Fruit fly (Drosophila melanogaster) whole organism, embryonic: ENCODE measurements around the gene scpr-C.

Source experiments
- Atf-2 ChIP-seq: fragments of 200-800 bp; sonication (Bioruptor generic); optimal IDR thresholded peaks from 2 replicates; lab custom pipeline; 2016; ENCODE audit warnings: missing biosample characterization, missing genetic modification characterization
- BEAF-32 ChIP-seq: fragments of 200-800 bp; sonication (Bioruptor generic); optimal IDR thresholded peaks from 3 replicates; lab custom pipeline; 2017; ENCODE audit warnings: missing biosample characterization, missing genetic modification characterization, mild to moderate bottlenecking, moderate library complexity, missing genetic modification reagents
- Blimp-1 ChIP-seq: fragments of 200-800 bp; sonication (Bioruptor generic); optimal IDR thresholded peaks from 3 replicates; lab custom pipeline; 2018; ENCODE audit warnings: missing biosample characterization, missing genetic modification characterization, mild to moderate bottlenecking, moderate library complexity, missing genetic modification reagents
- CG10147 ChIP-seq: fragments of 200-800 bp; sonication (Bioruptor generic); optimal IDR thresholded peaks from 2 replicates; lab custom pipeline; 2019; ENCODE audit warnings: missing biosample characterization, mild to moderate bottlenecking, missing genetic modification characterization, moderate library complexity
- CG10543 ChIP-seq: fragments of 200-800 bp; sonication (Bioruptor generic); optimal IDR thresholded peaks from 3 replicates; lab custom pipeline; 2017; ENCODE audit warnings: missing biosample characterization, mild to moderate bottlenecking, missing genetic modification characterization, moderate library complexity
- CG10959 ChIP-seq: fragments of 200-800 bp; sonication (Bioruptor generic); IDR thresholded peaks from 2 replicates; pipeline ENCODE4 v1.3.6; 2022; ENCODE audit warnings: missing biosample characterization, missing genetic modification characterization
- CG11085 ChIP-seq: fragments of 200-800 bp; sonication (Bioruptor generic); IDR thresholded peaks from 2 replicates; pipeline ENCODE4 v1.3.6; 2022; ENCODE audit warnings: missing biosample characterization, missing genetic modification characterization
- CG11696 ChIP-seq: fragments of 200-800 bp; sonication (Bioruptor generic); IDR thresholded peaks from 2 replicates; pipeline ENCODE4 v1.3.6; 2022; ENCODE audit warnings: missing biosample characterization, missing genetic modification characterization
- CG1233 ChIP-seq: fragments of 200-800 bp; sonication (Bioruptor generic); optimal IDR thresholded peaks from 4 replicates; lab custom pipeline; 2018; ENCODE audit warnings: missing biosample characterization, mild to moderate bottlenecking, missing genetic modification characterization
- CG12391 ChIP-seq: fragments of 200-800 bp; sonication (Bioruptor generic); optimal IDR thresholded peaks from 3 replicates; lab custom pipeline; 2018; ENCODE audit warnings: missing biosample characterization, mild to moderate bottlenecking, missing genetic modification characterization, moderate library complexity
- CG13894 ChIP-seq: fragments of 200-800 bp; sonication (Bioruptor generic); optimal IDR thresholded peaks from 3 replicates; lab custom pipeline; 2018; ENCODE audit warnings: missing biosample characterization, mild to moderate bottlenecking, missing genetic modification characterization, moderate library complexity
- CG15073 ChIP-seq: fragments of 200-800 bp; sonication (Bioruptor generic); optimal IDR thresholded peaks from 2 replicates; lab custom pipeline; 2016; ENCODE audit warnings: missing biosample characterization, missing genetic modification characterization
- CG18764 ChIP-seq: fragments of 200-800 bp; sonication (Bioruptor generic); optimal IDR thresholded peaks from 3 replicates; lab custom pipeline; 2016; ENCODE audit warnings: missing biosample characterization, missing genetic modification characterization
- CG32532 ChIP-seq: fragments of 200-800 bp; sonication (Bioruptor generic); IDR thresholded peaks from 2 replicates; pipeline ENCODE4 v1.3.6; 2022; ENCODE audit warnings: missing biosample characterization, missing genetic modification characterization
- CG34376 ChIP-seq: fragments of 200-800 bp; sonication (Bioruptor generic); optimal IDR thresholded peaks from 2 replicates; lab custom pipeline; 2018; ENCODE audit warnings: missing biosample characterization, mild to moderate bottlenecking, missing genetic modification characterization
- CG5180 ChIP-seq: fragments of 200-800 bp; sonication (Bioruptor generic); optimal IDR thresholded peaks from 3 replicates; lab custom pipeline; 2017; ENCODE audit warnings: missing biosample characterization, missing genetic modification characterization, mild to moderate bottlenecking, moderate library complexity, missing genetic modification reagents
- CG7839 ChIP-seq: fragments of 200-800 bp; sonication (Bioruptor generic); optimal IDR thresholded peaks from 3 replicates; lab custom pipeline; 2018; ENCODE audit warnings: missing biosample characterization, mild to moderate bottlenecking, missing genetic modification characterization, moderate library complexity
- CG8388 ChIP-seq: fragments of 200-800 bp; sonication (Bioruptor generic); optimal IDR thresholded peaks from 2 replicates; lab custom pipeline; 2019; ENCODE audit warnings: missing biosample characterization, mild to moderate bottlenecking, missing genetic modification characterization, moderate library complexity
- CG8478 ChIP-seq: fragments of >200 bp; optimal IDR thresholded peaks from 2 replicates; lab custom pipeline; 2018
- CG9437 ChIP-seq: fragments of 200-800 bp; sonication (Bioruptor generic); optimal IDR thresholded peaks from 2 replicates; lab custom pipeline; 2018; ENCODE audit warnings: missing biosample characterization, mild to moderate bottlenecking, missing genetic modification characterization
- CG9727 ChIP-seq: fragments of 200-800 bp; sonication (Bioruptor generic); optimal IDR thresholded peaks from 3 replicates; lab custom pipeline; 2017; ENCODE audit warnings: missing biosample characterization, mild to moderate bottlenecking, missing genetic modification characterization
- Dll ChIP-seq: fragments of 200-800 bp; sonication (Bioruptor generic); IDR thresholded peaks from 4 replicates; pipeline ENCODE4 v1.3.6; 2022; ENCODE audit warnings: missing biosample characterization, missing genetic modification characterization; ENCODE audit not compliant: partially characterized antibody
- Ets97D ChIP-seq: fragments of 200-800 bp; sonication (Bioruptor generic); optimal IDR thresholded peaks from 3 replicates; lab custom pipeline; 2016; ENCODE audit warnings: missing biosample characterization, missing genetic modification characterization
- Fer3 ChIP-seq: fragments of 200-800 bp; sonication (Bioruptor generic); optimal IDR thresholded peaks from 2 replicates; lab custom pipeline; 2018; ENCODE audit warnings: missing biosample characterization, mild to moderate bottlenecking, missing genetic modification characterization, moderate library complexity
- Med ChIP-seq: fragments of 200-800 bp; sonication (Bioruptor generic); peaks from one replicate; lab custom pipeline; 2016; ENCODE audit warnings: missing biosample characterization, missing genetic modification characterization, mild to moderate bottlenecking, inconsistent platforms, moderate library complexity
- NC2α ChIP-seq: fragments of 200-800 bp; sonication (Bioruptor generic); optimal IDR thresholded peaks from 2 replicates; lab custom pipeline; 2016; ENCODE audit warnings: missing biosample characterization, missing genetic modification characterization
- Neu2 ChIP-seq: fragments of 200-800 bp; sonication (Bioruptor generic); optimal IDR thresholded peaks from 3 replicates; lab custom pipeline; 2016; ENCODE audit warnings: missing biosample characterization, missing genetic modification characterization, borderline replicate concordance
- YL-1 ChIP-seq: fragments of 200-800 bp; sonication (Bioruptor generic); optimal IDR thresholded peaks from 3 replicates; lab custom pipeline; 2017; ENCODE audit warnings: missing biosample characterization, mild to moderate bottlenecking, missing genetic modification characterization
- bbx ChIP-seq: fragments of 200-800 bp; sonication (Bioruptor generic); IDR thresholded peaks from 2 replicates; pipeline ENCODE4 v1.3.6; 2022; ENCODE audit warnings: missing biosample characterization, missing genetic modification characterization; ENCODE audit not compliant: partially characterized antibody
- bigmax ChIP-seq: fragments of 200-800 bp; sonication (Bioruptor generic); optimal IDR thresholded peaks from 2 replicates; lab custom pipeline; 2018; ENCODE audit warnings: missing biosample characterization, mild to moderate bottlenecking, missing genetic modification characterization
- cwo ChIP-seq: fragments of 200-800 bp; sonication (Bioruptor generic); optimal IDR thresholded peaks from 3 replicates; lab custom pipeline; 2017; ENCODE audit warnings: missing biosample characterization, missing genetic modification characterization, mild to moderate bottlenecking, moderate library complexity, missing genetic modification reagents
- ewg ChIP-seq: fragments of 200-800 bp; sonication (Bioruptor generic); optimal IDR thresholded peaks from 3 replicates; lab custom pipeline; 2017; ENCODE audit warnings: mild to moderate bottlenecking, missing biosample characterization, missing genetic modification reagents, missing genetic modification characterization
- fd96Cb ChIP-seq: fragments of 200-800 bp; sonication (Bioruptor generic); optimal IDR thresholded peaks from 2 replicates; lab custom pipeline; 2018; ENCODE audit warnings: missing biosample characterization, mild to moderate bottlenecking, missing genetic modification characterization, moderate library complexity
- gcm ChIP-seq: fragments of 200-800 bp; sonication (Bioruptor generic); optimal IDR thresholded peaks from 2 replicates; lab custom pipeline; 2019; ENCODE audit warnings: missing biosample characterization, mild to moderate bottlenecking, missing genetic modification characterization, moderate library complexity
- gem ChIP-seq: fragments of 200-800 bp; sonication (Bioruptor generic); optimal IDR thresholded peaks from 2 replicates; lab custom pipeline; 2019; ENCODE audit warnings: missing biosample characterization, mild to moderate bottlenecking, missing genetic modification characterization, moderate library complexity
- lilli ChIP-seq: fragments of 200-800 bp; sonication (Bioruptor generic); optimal IDR thresholded peaks from 3 replicates; lab custom pipeline; 2016; ENCODE audit warnings: missing biosample characterization, missing genetic modification characterization
- otp ChIP-seq: fragments of 200-800 bp; sonication (Bioruptor generic); IDR thresholded peaks from 3 replicates; pipeline ENCODE4, ENCODE4 v1.3.6; 2022; ENCODE audit warnings: missing biosample characterization, missing genetic modification characterization
- pan ChIP-seq, 4 experiments: fragments of >200 bp in 3 of 4; fragments of 200-800 bp in 1 of 4; sonication (Bioruptor generic) in 1 of 4; optimal IDR thresholded peaks in 3 of 4; IDR thresholded peaks in 1 of 4; 2 replicates each; pipeline versions ENCODE4 v1.3.6 to Lab custom; 2017 to 2022; ENCODE audit warnings: missing biosample characterization in 2 of 4, missing genetic modification characterization in 2 of 4, mixed read lengths in 1 of 4
- peb ChIP-seq: fragments of 200-800 bp; sonication (Bioruptor generic); IDR thresholded peaks from 2 replicates; pipeline ENCODE4 v1.3.6; 2022; ENCODE audit warnings: missing biosample characterization, missing genetic modification characterization
- prd ChIP-seq, 3 experiments: fragments of >200 bp in 2 of 3; fragments of 200-800 bp in 1 of 3; sonication (Bioruptor generic) in 1 of 3; optimal IDR thresholded peaks in 2 of 3; IDR thresholded peaks in 1 of 3; 2 replicates in 2 of 3; 3 replicates in 1 of 3; pipeline versions ENCODE4 v1.3.6 to Lab custom; 2017 to 2022; ENCODE audit warnings: missing biosample characterization in 1 of 3, missing genetic modification characterization in 1 of 3
- pum ChIP-seq: fragments of 200-800 bp; sonication (Bioruptor generic); optimal IDR thresholded peaks from 2 replicates; lab custom pipeline; 2016; ENCODE audit warnings: missing biosample characterization, missing genetic modification characterization
- slbo ChIP-seq: fragments of 200-800 bp; sonication (Bioruptor generic); IDR thresholded peaks from 2 replicates; pipeline ENCODE4 v1.3.6; 2022; ENCODE audit warnings: missing biosample characterization, missing genetic modification characterization
- sob ChIP-seq: fragments of 200-800 bp; sonication (Bioruptor generic); IDR thresholded peaks from 2 replicates; pipeline ENCODE4 v1.3.6; 2022; ENCODE audit warnings: missing biosample characterization, missing genetic modification characterization
- stwl ChIP-seq: fragments of 200-800 bp; sonication (Bioruptor generic); optimal IDR thresholded peaks from 3 replicates; lab custom pipeline; 2018; ENCODE audit warnings: missing biosample characterization, mild to moderate bottlenecking, missing genetic modification characterization, moderate library complexity
- unpg ChIP-seq: fragments of 200-800 bp; sonication (Bioruptor generic); optimal IDR thresholded peaks from 3 replicates; lab custom pipeline; 2018; ENCODE audit warnings: missing biosample characterization, mild to moderate bottlenecking, missing genetic modification characterization, moderate library complexity
- wdn ChIP-seq: fragments of 200-800 bp; sonication (Bioruptor generic); IDR thresholded peaks from 2 replicates; pipeline ENCODE4 v1.3.6; 2022; ENCODE audit warnings: missing biosample characterization, missing genetic modification characterization
- z ChIP-seq: fragments of 200-800 bp; sonication (Bioruptor generic); IDR thresholded peaks from 3 replicates; pipeline ENCODE4 v1.3.6; 2022; ENCODE audit warnings: missing biosample characterization, missing genetic modification characterization
- zen ChIP-seq: fragments of 200-800 bp; sonication (Bioruptor generic); optimal IDR thresholded peaks from 3 replicates; lab custom pipeline; 2018; ENCODE audit warnings: missing biosample characterization, mild to moderate bottlenecking, missing genetic modification characterization, moderate library complexity

The scpr-C gene

DNA sequence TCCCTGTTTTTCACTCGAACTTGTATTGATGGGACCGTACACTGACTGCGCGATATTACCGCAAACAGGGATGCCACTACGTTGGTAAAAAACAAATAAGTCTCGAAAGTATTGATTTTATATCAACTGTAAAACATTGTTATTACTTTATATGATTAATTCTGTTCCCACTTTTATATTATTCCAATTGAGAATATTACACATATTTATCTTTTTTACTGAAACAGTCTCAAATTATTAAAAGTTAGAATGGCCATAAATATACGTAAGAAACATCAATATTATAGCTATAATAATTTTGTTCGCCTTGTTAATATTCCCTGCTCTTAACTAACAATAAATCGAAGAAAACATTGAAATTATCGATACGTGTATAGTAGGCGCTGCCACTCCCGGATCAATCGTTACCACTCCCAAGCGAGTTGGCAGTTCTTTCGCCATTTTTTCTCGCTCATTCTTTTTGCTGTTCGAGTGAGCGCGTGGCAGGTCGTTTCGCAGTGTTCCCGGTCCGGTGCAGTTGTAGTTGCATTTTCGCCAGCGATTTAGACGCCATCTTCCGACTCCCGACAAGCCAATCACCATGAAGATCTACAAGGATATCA is 15.4 kb upstream of the scpr-C start, which contains the start of the genes SdhC and Tctp (continued):
- TF ChIP-seq Atf-2 (GFP tag; lab: Kevin White, UChicago) (peak; percentile 6), Dll (peak; percentile 61; the same call in 3 of the 4 replicates), slbo (GFP tag; lab: Robert Waterston, UW) (peak; percentile 24; the same call in 1 of the 2 replicates), stwl (tag; lab: Kevin White, UChicago) (peak; percentile 62), CG5180 (GFP tag; lab: Kevin White, UChicago) (peak; percentile 2), wdn (no peak), Med (GFP tag; lab: Kevin White, UChicago) (peak; percentile 89), gem (tag; lab: Kevin White, UChicago) (peak; percentile 62), Blimp-1 (GFP tag; lab: Kevin White, UChicago) (peak; percentile 42), peb (GFP tag; lab: Robert Waterston, UW) (0 out of 2 replicates have a peak, but pooled peaks have one; percentile 7), bbx (GFP tag; lab: Robert Waterston, UW) (peak; percentile 56), unpg (GFP tag; lab: Kevin White, UChicago) (peak; percentile 32), gcm (GFP tag; lab: Kevin White, UChicago) (peak; percentile 18), bigmax (GFP tag; lab: Kevin White, UChicago) (peak; percentile 72), sob (GFP tag; lab: Robert Waterston, UW) (no peak), CG11085 (GFP tag; lab: Robert Waterston, UW) (no peak), CG7839 (peak; percentile 23), z (no peak), CG1233 (GFP tag; lab: Kevin White, UChicago) (peak; percentile 13), YL-1 (GFP tag; lab: Kevin White, UChicago) (peak; percentile 90), CG10543 (peak; percentile 79), CG8388 (GFP tag; lab: Kevin White, UChicago) (peak; percentile 15), lilli (peak; percentile 44), BEAF-32 (GFP tag; lab: Kevin White, UChicago) (peak; percentile 78), CG15073 (GFP tag; lab: Kevin White, UChicago) (no peak), CG10147 (peak; percentile 6), CG12391 (peak; percentile 77), CG9727 (peak; percentile 62), prd (optimal IDR thresholded peaks at IDR 0.05; lab: Kevin White, UChicago) (no peak), prd (GFP tag; IDR thresholded peaks at IDR 0.05; lab: Robert Waterston, UW) (no peak), fd96Cb (tag; lab: Kevin White, UChicago) (no peak), Neu2 (GFP tag; lab: Kevin White, UChicago) (no peak), CG34376 (peak; percentile 54), CG10959 (GFP tag; lab: Robert Waterston, UW) (no peak), CG11696 (GFP tag; lab: Robert Waterston, UW) (no peak), CG13894 (tag; lab: Kevin White, UChicago) (peak; percentile 72), otp (GFP tag; lab: Robert Waterston, UW) (no peak), CG9437 (peak; percentile 36), Fer3 (tag; lab: Kevin White, UChicago) (peak; percentile 40), zen (peak; percentile 70), CG18764 (peak; percentile 2), NC2α (GFP tag; lab: Kevin White, UChicago) (no peak), pan (optimal IDR thresholded peaks at IDR 0.05; lab: Kevin White, UChicago) (no peak), pan (GFP tag; optimal IDR thresholded peaks at IDR 0.05 in 1 of 2, IDR thresholded peaks at IDR 0.05 in 1 of 2) (peak in 1 of 2 experiments; percentile 29), Ets97D (GFP tag; lab: Kevin White, UChicago) (peak; percentile 87), pum (GFP tag; lab: Kevin White, UChicago) (no peak), ewg (peak; percentile 17), cwo (GFP tag; lab: Kevin White, UChicago) (no peak), CG8478 (lab: Kevin White, UChicago) (no peak), CG32532 (GFP tag; lab: Robert Waterston, UW) (peak; percentile 57)
